Worm (Caenorhabditis elegans) whole organism, L2 larva: Measurements from ENCODE around the gene srw-67.

Source experiments
- egl-27 ChIP-seq: sonication (generic microtip); optimal IDR thresholded peaks from 3 replicates; lab custom pipeline; 2017; ENCODE audit warnings: missing biosample characterization, missing genetic modification reagents, missing genetic modification characterization
- nhr-11 ChIP-seq: fragments of 150-350 bp; optimal IDR thresholded peaks from 2 replicates; lab custom pipeline; 2014; ENCODE audit warnings: missing biosample characterization, missing genetic modification characterization
- nhr-12 ChIP-seq: fragments of 150-350 bp; optimal IDR thresholded peaks from 2 replicates; lab custom pipeline; 2014; ENCODE audit warnings: missing biosample characterization, missing genetic modification characterization
- nhr-77 ChIP-seq: fragments of 150-350 bp; optimal IDR thresholded peaks from 2 replicates; lab custom pipeline; 2014; ENCODE audit warnings: missing biosample characterization, missing genetic modification characterization
- unc-39 ChIP-seq: fragments of 150-350 bp; optimal IDR thresholded peaks from 2 replicates; lab custom pipeline; 2014; ENCODE audit warnings: missing biosample characterization, missing genetic modification characterization
- zag-1 ChIP-seq: fragments of 150-350 bp; optimal IDR thresholded peaks from 2 replicates; lab custom pipeline; 2014; ENCODE audit warnings: missing biosample characterization, missing genetic modification characterization

ce11 chrV:7451421-7451820 lies 34.0 kb downstream of the srw-67 start, which contains the start of gene try-11:
- no peak for TF ChIP-seq nhr-11 (tag; lab: Kevin White, UChicago)
- TF ChIP-seq unc-39 (tag; lab: Kevin White, UChicago): no peak
- no peak for TF ChIP-seq nhr-77 (tag; lab: Kevin White, UChicago)
- no peak for TF ChIP-seq zag-1 (tag; lab: Kevin White, UChicago)
- no peak for TF ChIP-seq egl-27 (tag; lab: Kevin White, UChicago)
- no peak for TF ChIP-seq nhr-12
